Worm (Caenorhabditis elegans) whole organism, L4 larva: ENCODE measurements around the gene zip-9.
A peak's percentile ranks its signal among the peaks of the same experiment; 100 is the strongest.

ENCODE experiments used
- F10B5.3 ChIP-seq: sonication (generic microtip); optimal IDR thresholded peaks from 2 replicates; lab custom pipeline; 2016; ENCODE audit warnings: mild to moderate bottlenecking, missing genetic modification characterization, missing compliant biosample characterization
- F37D6.2 ChIP-seq: sonication (generic microtip); optimal IDR thresholded peaks from 2 replicates; lab custom pipeline; 2016; ENCODE audit warnings: mild to moderate bottlenecking, missing genetic modification characterization, missing compliant biosample characterization
- F44E2.7 ChIP-seq: fragments of 200-800 bp; sonication (Bioruptor generic); IDR thresholded peaks from 2 replicates; pipeline ENCODE4 v2.1.2; 2022; ENCODE audit warnings: missing genetic modification characterization, missing compliant biosample characterization
- F49E8.2 ChIP-seq: sonication (generic microtip); optimal IDR thresholded peaks from 2 replicates; lab custom pipeline; 2016; ENCODE audit warnings: missing compliant biosample characterization, mild to moderate bottlenecking, missing genetic modification characterization, borderline replicate concordance
- T26A8.4 ChIP-seq: fragments of 200-800 bp; sonication (Bioruptor generic); IDR thresholded peaks from 2 replicates; pipeline ENCODE4 v1.3.6; 2022; ENCODE audit warnings: missing genetic modification characterization, missing compliant biosample characterization
- aha-1 ChIP-seq: fragments of 150-350 bp; peaks from one replicate; lab custom pipeline; 2014; ENCODE audit warnings: missing biosample characterization, missing genetic modification characterization
- aly-2 ChIP-seq: sonication (generic microtip); optimal IDR thresholded peaks from 2 replicates; lab custom pipeline; 2018; ENCODE audit warnings: missing biosample characterization, missing genetic modification characterization
- ama-1 ChIP-seq: fragments of 150-350 bp; optimal IDR thresholded peaks from 2 replicates; lab custom pipeline; 2014; ENCODE audit warnings: inconsistent platforms, mixed read lengths
- ceh-62 ChIP-seq: sonication (generic microtip); optimal IDR thresholded peaks from 2 replicates; lab custom pipeline; 2017; ENCODE audit warnings: missing biosample characterization, missing genetic modification characterization
- ces-1 ChIP-seq: fragments of 150-350 bp; sonication (generic microtip); optimal IDR thresholded peaks from 4 replicates; lab custom pipeline; 2014; ENCODE audit warnings: missing biosample characterization, missing genetic modification reagents, missing genetic modification characterization
- daf-8 ChIP-seq: fragments of 200-800 bp; sonication (Bioruptor generic); IDR thresholded peaks from 2 replicates; pipeline ENCODE4 v1.3.6; 2022; ENCODE audit warnings: missing genetic modification characterization, missing compliant biosample characterization
- dmd-8 ChIP-seq: fragments of 200-800 bp; sonication (Bioruptor generic); IDR thresholded peaks from 2 replicates; pipeline ENCODE4 v1.3.6; 2022; ENCODE audit warnings: missing genetic modification characterization, missing compliant biosample characterization
- dmd-9 ChIP-seq: fragments of 200-800 bp; sonication (Bioruptor generic); IDR thresholded peaks from 2 replicates; pipeline ENCODE4 v1.3.6; 2022; ENCODE audit warnings: missing genetic modification reagents, missing genetic modification characterization, missing compliant biosample characterization
- dve-1 ChIP-seq: sonication (generic microtip); optimal IDR thresholded peaks from 2 replicates; lab custom pipeline; 2017; ENCODE audit warnings: antibody characterized with exemption, mild to moderate bottlenecking, missing genetic modification characterization, missing compliant biosample characterization; ENCODE audit not compliant: insufficient read depth
- fkh-10 ChIP-seq: fragments of 150-350 bp; optimal IDR thresholded peaks from 2 replicates; lab custom pipeline; 2014; ENCODE audit warnings: missing biosample characterization, missing genetic modification reagents, missing genetic modification characterization
- fos-1 ChIP-seq: fragments of 150-350 bp; optimal IDR thresholded peaks from 2 replicates; lab custom pipeline; 2014; ENCODE audit warnings: missing biosample characterization, missing genetic modification characterization
- gei-8 ChIP-seq: fragments of 200-800 bp; sonication (Bioruptor generic); optimal IDR thresholded peaks from 2 replicates; lab custom pipeline; 2018; ENCODE audit warnings: mild to moderate bottlenecking, missing genetic modification characterization, missing compliant biosample characterization
- hlh-11 ChIP-seq: fragments of 200-800 bp; sonication (Bioruptor generic); optimal IDR thresholded peaks from 2 replicates; lab custom pipeline; 2018; ENCODE audit warnings: mild to moderate bottlenecking, missing genetic modification characterization, missing compliant biosample characterization
- lim-7 ChIP-seq: fragments of 200-800 bp; sonication (Bioruptor generic); IDR thresholded peaks from 2 replicates; pipeline ENCODE4 v1.3.6; 2022; ENCODE audit warnings: missing genetic modification characterization, missing compliant biosample characterization
- lin-1 ChIP-seq: fragments of 200-800 bp; sonication (Bioruptor generic); IDR thresholded peaks from 2 replicates; pipeline ENCODE4 v1.3.6; 2022; ENCODE audit warnings: missing genetic modification reagents, missing genetic modification characterization, missing compliant biosample characterization
- lin-15B ChIP-seq: fragments of 150-350 bp; sonication (generic microtip); optimal IDR thresholded peaks from 3 replicates; lab custom pipeline; 2014; ENCODE audit warnings: missing biosample characterization, missing genetic modification characterization
- lir-3 ChIP-seq: sonication (generic microtip); optimal IDR thresholded peaks from 2 replicates; lab custom pipeline; 2016; ENCODE audit warnings: mild to moderate bottlenecking, missing genetic modification characterization, missing compliant biosample characterization
- madf-5 ChIP-seq, 2 experiments: fragments of 200-800 bp; sonication (Bioruptor generic); IDR thresholded peaks; 2 replicates each; pipeline ENCODE4 v1.3.6; 2022; ENCODE audit warnings: missing compliant biosample characterization in 2 of 2, missing genetic modification characterization in 2 of 2
- madf-9 ChIP-seq: fragments of 200-800 bp; sonication (Bioruptor generic); conservative IDR thresholded peaks from 2 replicates; pipeline ENCODE4 v1.3.6; 2022; ENCODE audit warnings: missing genetic modification reagents, missing genetic modification characterization, missing compliant biosample characterization
- mep-1 ChIP-seq: fragments of 150-350 bp; sonication (generic microtip); optimal IDR thresholded peaks from 3 replicates; lab custom pipeline; 2014; ENCODE audit warnings: missing biosample characterization, missing genetic modification characterization
- mxl-3 ChIP-seq: fragments of 200-800 bp; sonication (Bioruptor generic); optimal IDR thresholded peaks from 2 replicates; lab custom pipeline; 2018; ENCODE audit warnings: mild to moderate bottlenecking, missing genetic modification characterization, missing compliant biosample characterization
- nhr-10 ChIP-seq: fragments of 150-350 bp; optimal IDR thresholded peaks from 2 replicates; lab custom pipeline; 2014; ENCODE audit warnings: missing biosample characterization, missing genetic modification characterization
- nhr-237 ChIP-seq: sonication (generic microtip); optimal IDR thresholded peaks from 2 replicates; lab custom pipeline; 2017; ENCODE audit warnings: missing biosample characterization, missing genetic modification characterization
- nhr-25 ChIP-seq: sonication (generic microtip); optimal IDR thresholded peaks from 2 replicates; lab custom pipeline; 2017; ENCODE audit warnings: missing genetic modification characterization, mild to moderate bottlenecking, missing compliant biosample characterization, antibody characterized with exemption, moderate library complexity, borderline replicate concordance; ENCODE audit not compliant: insufficient read depth
- nhr-28 ChIP-seq: fragments of 150-350 bp; optimal IDR thresholded peaks from 2 replicates; lab custom pipeline; 2014; ENCODE audit warnings: missing biosample characterization, missing genetic modification characterization
- nhr-48 ChIP-seq: sonication (generic microtip); optimal IDR thresholded peaks from 2 replicates; lab custom pipeline; 2016; ENCODE audit warnings: mild to moderate bottlenecking, missing genetic modification characterization, missing compliant biosample characterization
- nhr-6 ChIP-seq: fragments of 150-350 bp; optimal IDR thresholded peaks from 2 replicates; lab custom pipeline; 2014; ENCODE audit warnings: missing biosample characterization, missing genetic modification characterization
- nhr-77 ChIP-seq: fragments of 150-350 bp; optimal IDR thresholded peaks from 2 replicates; lab custom pipeline; 2014; ENCODE audit warnings: missing biosample characterization, missing genetic modification characterization
- php-3 ChIP-seq: fragments of 200-800 bp; sonication (Bioruptor generic); IDR thresholded peaks from 2 replicates; pipeline ENCODE4 v1.3.6; 2022; ENCODE audit warnings: missing genetic modification reagents, missing genetic modification characterization, missing compliant biosample characterization
- pqm-1 ChIP-seq: sonication (generic microtip); optimal IDR thresholded peaks from 2 replicates; lab custom pipeline; 2017; ENCODE audit warnings: missing biosample characterization, missing genetic modification characterization
- rbr-2 ChIP-seq: sonication (generic microtip); optimal IDR thresholded peaks from 2 replicates; lab custom pipeline; 2016; ENCODE audit warnings: missing genotype, missing genetic modification characterization, missing compliant biosample characterization
- set-16 ChIP-seq: fragments of 200-800 bp; sonication (Bioruptor generic); IDR thresholded peaks from 2 replicates; pipeline ENCODE4 v1.3.6; 2022; ENCODE audit warnings: missing genetic modification reagents, missing genetic modification characterization, missing compliant biosample characterization
- skn-1 ChIP-seq: fragments of 150-350 bp; optimal IDR thresholded peaks from 2 replicates; lab custom pipeline; 2014; ENCODE audit warnings: missing biosample characterization, missing genetic modification characterization
- snpc-1.2 ChIP-seq: fragments of 200-800 bp; sonication (Bioruptor generic); IDR thresholded peaks from 2 replicates; pipeline ENCODE4 v1.3.6; 2022; ENCODE audit warnings: missing genetic modification reagents, missing genetic modification characterization, missing compliant biosample characterization
- spr-1 ChIP-seq: sonication (generic microtip); optimal IDR thresholded peaks from 2 replicates; lab custom pipeline; 2016; ENCODE audit warnings: mild to moderate bottlenecking, missing genetic modification characterization, missing compliant biosample characterization
- tag-97 ChIP-seq: fragments of 200-800 bp; sonication (Bioruptor generic); IDR thresholded peaks from 2 replicates; pipeline ENCODE4 v1.3.6; 2022; ENCODE audit warnings: missing genetic modification characterization, missing compliant biosample characterization
- unc-39 ChIP-seq: sonication (generic microtip); optimal IDR thresholded peaks from 2 replicates; lab custom pipeline; 2017; ENCODE audit warnings: missing biosample characterization, missing genetic modification characterization
- unc-62 ChIP-seq, 3 experiments: fragments of 150-350 bp in 1 of 3; sonication (generic microtip); optimal IDR thresholded peaks in 2 of 3; peaks in 1 of 3; 1 replicate in 1 of 3; 2 replicates in 2 of 3; lab custom pipeline; 2014 to 2017; ENCODE audit warnings: missing biosample characterization in 3 of 3, missing genetic modification characterization in 3 of 3, missing genetic modification reagents in 3 of 3, missing genotype in 1 of 3
- zfp-2 ChIP-seq: sonication (generic microtip); optimal IDR thresholded peaks from 2 replicates; lab custom pipeline; 2016; ENCODE audit warnings: mild to moderate bottlenecking, missing genetic modification characterization, missing compliant biosample characterization
- zfp-3 ChIP-seq: fragments of 200-800 bp; sonication (Bioruptor generic); conservative IDR thresholded peaks from 2 replicates; pipeline ENCODE4 v1.3.6; 2022; ENCODE audit warnings: missing genetic modification reagents, missing genetic modification characterization, missing compliant biosample characterization

The zip-9 gene

DNA sequence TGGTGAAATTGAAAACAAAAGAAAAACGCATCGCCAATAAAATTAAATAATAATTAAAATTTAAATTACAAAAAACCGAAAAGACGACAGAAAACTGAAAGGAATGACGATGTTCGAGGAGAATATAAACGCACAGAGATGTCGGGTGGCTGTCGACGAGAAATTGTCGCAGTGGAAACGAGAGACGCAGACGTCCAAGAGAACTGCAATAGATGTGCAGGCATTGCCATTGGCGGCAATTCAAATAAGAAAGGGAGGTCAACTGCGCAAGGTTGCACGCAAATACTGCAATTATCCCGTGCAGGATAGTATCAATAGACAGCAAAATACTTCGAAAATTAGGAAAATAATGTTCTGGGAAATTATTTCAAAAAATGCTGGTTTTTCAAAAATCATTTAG is 45.1 kb upstream of the zip-9 start (continued):
- TF ChIP-seq tag-97 = 0 out of 2 replicates have a peak, but pooled peaks have one; percentile 79
- TF ChIP-seq aha-1 (tag; lab: Kevin White, UChicago) = peak; percentile 100
- TF ChIP-seq ama-1 (lab: Kevin White, UChicago) = peak; percentile 75
- peak; percentile 94 for TF ChIP-seq F37D6.2 (tag; lab: Kevin White, UChicago)
- peak; percentile 85 for TF ChIP-seq madf-9 (GFP tag; lab: Robert Waterston, UW)
- TF ChIP-seq nhr-237 (tag; lab: Kevin White, UChicago) = peak; percentile 80
- peak; percentile 97 for TF ChIP-seq mxl-3 (GFP tag; lab: Kevin White, UChicago)
- TF ChIP-seq lin-15B (tag; lab: Kevin White, UChicago) = peak; percentile 93
- TF ChIP-seq nhr-10 (tag; lab: Kevin White, UChicago) = peak; percentile 95
- peak; percentile 74 for TF ChIP-seq skn-1 (tag; lab: Kevin White, UChicago)
- TF ChIP-seq ces-1 (GFP tag; lab: Kevin White, UChicago) = peak; percentile 66
- TF ChIP-seq lim-7 (GFP tag; lab: Robert Waterston, UW) = peak; percentile 52; the same call in 1 of the 2 replicates
- TF ChIP-seq nhr-25 (tag; lab: Kevin White, UChicago) = peak; percentile 98
- TF ChIP-seq unc-39 = peak; percentile 13
- peak; percentile 95 for TF ChIP-seq php-3 (GFP tag; lab: Robert Waterston, UW)
- TF ChIP-seq nhr-77 (tag; lab: Kevin White, UChicago) = peak; percentile 98
- peak; percentile 67 for TF ChIP-seq lir-3
- TF ChIP-seq F10B5.3 (tag; lab: Kevin White, UChicago) = peak; percentile 93
- TF ChIP-seq zfp-3 (GFP tag; lab: Robert Waterston, UW) = peak; percentile 98
- TF ChIP-seq lin-1 (GFP tag; lab: Robert Waterston, UW) = peak; percentile 97
- TF ChIP-seq set-16 (GFP tag; lab: Robert Waterston, UW) = peak; percentile 68
- TF ChIP-seq spr-1 (tag; lab: Kevin White, UChicago) = peak; percentile 95
- 0 out of 2 replicates have a peak, but pooled peaks have one; percentile 35 for TF ChIP-seq F44E2.7
- peak; percentile 84 for TF ChIP-seq dmd-9
- TF ChIP-seq zfp-2 (tag; lab: Kevin White, UChicago) = peak; percentile 94
- TF ChIP-seq hlh-11 = peak; percentile 99
- TF ChIP-seq fos-1 = peak; percentile 11
- TF ChIP-seq F49E8.2 (tag; lab: Kevin White, UChicago) = peak; percentile 97
- peak; percentile 98 for TF ChIP-seq rbr-2 (tag; lab: Kevin White, UChicago)

DNA sequence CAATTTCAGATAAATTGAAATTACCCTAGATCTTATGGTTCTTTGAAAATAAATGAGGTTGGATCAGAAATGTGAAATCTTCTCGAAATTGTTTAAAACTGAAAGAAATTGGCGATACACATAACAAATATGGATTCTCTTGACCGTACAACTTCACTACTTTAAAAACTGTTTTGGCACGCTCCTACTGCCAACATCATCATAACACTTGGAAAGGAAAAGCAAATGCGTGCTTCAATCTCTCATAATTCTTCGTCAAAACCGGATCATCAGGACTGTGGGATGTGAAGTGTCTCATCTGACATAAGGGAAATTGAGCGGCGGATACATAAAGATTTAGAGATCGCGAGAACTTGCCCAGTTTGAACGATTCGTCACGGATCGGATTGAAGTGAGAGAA is 44.2 kb upstream of the zip-9 start, which contains the start of gene F32D8.7:
Gene F32D8.7, plus strand, starts transcription at position 329 of the 400 bp plus-strand sequence.
- no peak for TF ChIP-seq T26A8.4 (GFP tag; lab: Robert Waterston, UW)
- TF ChIP-seq unc-62 (GFP tag; optimal IDR thresholded peaks at IDR 0.05 in 1 of 2; lab: Kevin White, UChicago) = peak in 1 of 2 experiments; percentile 90
- TF ChIP-seq unc-62 (tag; optimal IDR thresholded peaks at IDR 0.05; lab: Kevin White, UChicago) = no peak
- no peak for TF ChIP-seq gei-8 (GFP tag; lab: Kevin White, UChicago)
- TF ChIP-seq nhr-28 (tag; lab: Kevin White, UChicago) = peak; percentile 10
- TF ChIP-seq aha-1 (tag; lab: Kevin White, UChicago) = peak; percentile 81
- TF ChIP-seq, all 104 proteins: peak for 3

- TF ChIP-seq mep-1 (tag; lab: Kevin White, UChicago) = no peak
- TF ChIP-seq F10B5.3 (tag; lab: Kevin White, UChicago) = no peak
- TF ChIP-seq unc-62 (GFP tag; optimal IDR thresholded peaks at IDR 0.05 in 1 of 2; lab: Kevin White, UChicago) = peak in 1 of 2 experiments; percentile 29
- no peak for TF ChIP-seq unc-62 (tag; optimal IDR thresholded peaks at IDR 0.05; lab: Kevin White, UChicago)
- TF ChIP-seq aha-1 (tag; lab: Kevin White, UChicago) = no peak
These were observed 43.6 kb upstream of the zip-9 start for ce11 chrV:10898629-10899028.

DNA sequence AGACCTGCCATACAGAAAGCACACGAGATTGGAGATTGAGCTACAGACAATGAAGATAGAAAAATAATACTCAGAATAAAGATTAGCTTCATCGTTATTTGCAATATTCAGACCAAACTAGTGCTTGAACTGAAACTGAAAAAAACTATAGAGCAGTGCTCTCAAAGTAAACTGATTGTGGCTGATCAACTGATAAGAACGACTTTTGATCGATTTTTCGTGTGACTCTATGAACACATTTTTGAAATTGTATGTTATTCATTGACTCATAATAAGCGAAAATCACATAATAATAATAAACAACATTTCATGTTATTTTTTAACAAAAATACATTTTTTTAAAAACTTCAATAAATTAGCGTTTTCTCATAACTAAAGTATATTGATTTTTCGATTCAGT is 41.1 kb upstream of the zip-9 start, which contains the start of gene spp-16:
Gene spp-16, minus strand, starts transcription at position 179 of the 400 bp plus-strand sequence.
- TF ChIP-seq nhr-28 (tag; lab: Kevin White, UChicago) (peak; percentile 44), daf-8 (GFP tag; lab: Robert Waterston, UW) (no peak), snpc-1.2 (GFP tag; lab: Robert Waterston, UW) (no peak), aly-2 (no peak), ceh-62 (tag; lab: Kevin White, UChicago) (no peak), pqm-1 (tag; lab: Kevin White, UChicago) (peak; percentile 53), dmd-8 (GFP tag; lab: Robert Waterston, UW) (no peak), madf-5 (GFP tag; IDR thresholded peaks at IDR 0.05; lab: Robert Waterston, UW) (no peak), nhr-48 (tag; lab: Kevin White, UChicago) (no peak), dve-1 (peak; percentile 16), F44E2.7 (no peak), nhr-6 (tag; lab: Kevin White, UChicago) (no peak), fkh-10 (GFP tag; lab: Kevin White, UChicago) (no peak)
